Worm (Caenorhabditis elegans) whole organism, L4 larva: ENCODE results near the gene gcy-12.
A peak's percentile ranks its signal among the peaks of the same experiment; 100 is the strongest.

Experiments used
- D1046.2 ChIP-seq: fragments of 200-800 bp; sonication (Bioruptor generic); IDR thresholded peaks from 2 replicates; pipeline ENCODE4 v1.3.6; 2022; ENCODE audit warnings: missing genetic modification characterization, missing compliant biosample characterization
- F10B5.3 ChIP-seq: sonication (generic microtip); optimal IDR thresholded peaks from 2 replicates; lab custom pipeline; 2016; ENCODE audit warnings: mild to moderate bottlenecking, missing genetic modification characterization, missing compliant biosample characterization
- F49E8.2 ChIP-seq: sonication (generic microtip); optimal IDR thresholded peaks from 2 replicates; lab custom pipeline; 2016; ENCODE audit warnings: missing compliant biosample characterization, mild to moderate bottlenecking, missing genetic modification characterization, borderline replicate concordance
- T20F7.1 ChIP-seq: fragments of 200-800 bp; sonication (Bioruptor generic); optimal IDR thresholded peaks from 2 replicates; lab custom pipeline; 2018; ENCODE audit warnings: mild to moderate bottlenecking, missing genetic modification characterization, missing compliant biosample characterization
- Y48G9A.11 ChIP-seq: fragments of 200-800 bp; sonication (Bioruptor generic); IDR thresholded peaks from 2 replicates; pipeline ENCODE4 v1.3.6; 2022; ENCODE audit warnings: missing genetic modification reagents, missing genetic modification characterization, missing compliant biosample characterization
- ZK337.2 ChIP-seq: fragments of 200-800 bp; sonication (Bioruptor generic); IDR thresholded peaks from 2 replicates; pipeline ENCODE4 v1.3.6; 2022; ENCODE audit warnings: missing genetic modification reagents, missing genetic modification characterization, missing compliant biosample characterization
- ceh-20 ChIP-seq: fragments of 200-800 bp; sonication (Bioruptor generic); IDR thresholded peaks from 2 replicates; pipeline ENCODE4 v1.3.6; 2022; ENCODE audit warnings: missing genetic modification reagents, missing genetic modification characterization, missing compliant biosample characterization
- ceh-32 ChIP-seq: sonication (generic microtip); optimal IDR thresholded peaks from 2 replicates; lab custom pipeline; 2016; ENCODE audit warnings: mild to moderate bottlenecking, missing genetic modification characterization, missing compliant biosample characterization; ENCODE audit not compliant: poor library complexity
- ceh-62 ChIP-seq: sonication (generic microtip); optimal IDR thresholded peaks from 2 replicates; lab custom pipeline; 2017; ENCODE audit warnings: missing biosample characterization, missing genetic modification characterization
- ceh-82 ChIP-seq: sonication (generic microtip); optimal IDR thresholded peaks from 2 replicates; lab custom pipeline; 2017; ENCODE audit warnings: missing biosample characterization, missing genetic modification characterization
- daf-12 ChIP-seq: fragments of 150-350 bp; optimal IDR thresholded peaks from 2 replicates; lab custom pipeline; 2014; ENCODE audit warnings: missing biosample characterization, missing genetic modification reagents, missing genetic modification characterization
- daf-19 ChIP-seq: fragments of 200-800 bp; sonication (Bioruptor generic); conservative IDR thresholded peaks from 2 replicates; pipeline ENCODE4 v1.3.6; 2022; ENCODE audit warnings: missing genetic modification characterization, missing compliant biosample characterization
- daf-8 ChIP-seq: fragments of 200-800 bp; sonication (Bioruptor generic); IDR thresholded peaks from 2 replicates; pipeline ENCODE4 v1.3.6; 2022; ENCODE audit warnings: missing genetic modification characterization, missing compliant biosample characterization
- dmd-8 ChIP-seq: fragments of 200-800 bp; sonication (Bioruptor generic); IDR thresholded peaks from 2 replicates; pipeline ENCODE4 v1.3.6; 2022; ENCODE audit warnings: missing genetic modification characterization, missing compliant biosample characterization
- dpl-1 ChIP-seq: fragments of 150-350 bp; optimal IDR thresholded peaks from 2 replicates; lab custom pipeline; 2014; ENCODE audit warnings: missing biosample characterization, missing genetic modification reagents, missing genetic modification characterization
- dve-1 ChIP-seq: sonication (generic microtip); optimal IDR thresholded peaks from 2 replicates; lab custom pipeline; 2017; ENCODE audit warnings: antibody characterized with exemption, mild to moderate bottlenecking, missing genetic modification characterization, missing compliant biosample characterization; ENCODE audit not compliant: insufficient read depth
- egl-27 ChIP-seq: sonication (generic microtip); optimal IDR thresholded peaks from 3 replicates; lab custom pipeline; 2017; ENCODE audit warnings: missing biosample characterization, missing genetic modification reagents, missing genetic modification characterization
- fos-1 ChIP-seq: fragments of 150-350 bp; optimal IDR thresholded peaks from 2 replicates; lab custom pipeline; 2014; ENCODE audit warnings: missing biosample characterization, missing genetic modification characterization
- gei-8 ChIP-seq: fragments of 200-800 bp; sonication (Bioruptor generic); optimal IDR thresholded peaks from 2 replicates; lab custom pipeline; 2018; ENCODE audit warnings: mild to moderate bottlenecking, missing genetic modification characterization, missing compliant biosample characterization
- hif-1 ChIP-seq, 2 experiments: sonication (generic microtip); optimal IDR thresholded peaks; 2 replicates each; lab custom pipeline; 2016 to 2017; ENCODE audit warnings: missing compliant biosample characterization in 2 of 2, missing genetic modification characterization in 2 of 2, missing genetic modification reagents in 2 of 2, missing genotype in 2 of 2, mild to moderate bottlenecking in 1 of 2
- hlh-11 ChIP-seq: fragments of 200-800 bp; sonication (Bioruptor generic); optimal IDR thresholded peaks from 2 replicates; lab custom pipeline; 2018; ENCODE audit warnings: mild to moderate bottlenecking, missing genetic modification characterization, missing compliant biosample characterization
- hmg-1.1 ChIP-seq: fragments of 200-800 bp; sonication (Bioruptor generic); IDR thresholded peaks from 2 replicates; pipeline ENCODE4 v1.3.6; 2022; ENCODE audit warnings: missing genetic modification reagents, missing genetic modification characterization, missing compliant biosample characterization
- jun-1 ChIP-seq: fragments of 150-350 bp; optimal IDR thresholded peaks from 2 replicates; lab custom pipeline; 2014; ENCODE audit warnings: missing biosample characterization, missing genetic modification reagents, missing genetic modification characterization
- lin-38 ChIP-seq: fragments of 200-800 bp; sonication (Bioruptor generic); IDR thresholded peaks from 2 replicates; pipeline ENCODE4 v1.3.6; 2022; ENCODE audit warnings: missing genetic modification reagents, missing genetic modification characterization, missing compliant biosample characterization
- lir-3 ChIP-seq: sonication (generic microtip); optimal IDR thresholded peaks from 2 replicates; lab custom pipeline; 2016; ENCODE audit warnings: mild to moderate bottlenecking, missing genetic modification characterization, missing compliant biosample characterization
- madf-5 ChIP-seq, 2 experiments: fragments of 200-800 bp; sonication (Bioruptor generic); IDR thresholded peaks; 2 replicates each; pipeline ENCODE4 v1.3.6; 2022; ENCODE audit warnings: missing compliant biosample characterization in 2 of 2, missing genetic modification characterization in 2 of 2
- mdl-1 ChIP-seq, 2 experiments: fragments of 150-350 bp in 1 of 2; sonication (generic microtip) in 1 of 2; optimal IDR thresholded peaks; 2 replicates each; lab custom pipeline; 2014 to 2017; ENCODE audit warnings: missing biosample characterization in 2 of 2, missing genetic modification characterization in 2 of 2
- mep-1 ChIP-seq: fragments of 150-350 bp; sonication (generic microtip); optimal IDR thresholded peaks from 3 replicates; lab custom pipeline; 2014; ENCODE audit warnings: missing biosample characterization, missing genetic modification characterization
- mes-2 ChIP-seq: sonication (generic microtip); optimal IDR thresholded peaks from 2 replicates; lab custom pipeline; 2016; ENCODE audit warnings: missing genotype, mild to moderate bottlenecking, missing genetic modification characterization, missing compliant biosample characterization; ENCODE audit not compliant: poor library complexity, severe bottlenecking
- nhr-10 ChIP-seq: fragments of 150-350 bp; optimal IDR thresholded peaks from 2 replicates; lab custom pipeline; 2014; ENCODE audit warnings: missing biosample characterization, missing genetic modification characterization
- nhr-11 ChIP-seq: fragments of 150-350 bp; optimal IDR thresholded peaks from 2 replicates; lab custom pipeline; 2014; ENCODE audit warnings: missing biosample characterization, missing genetic modification characterization
- nhr-237 ChIP-seq: sonication (generic microtip); optimal IDR thresholded peaks from 2 replicates; lab custom pipeline; 2017; ENCODE audit warnings: missing biosample characterization, missing genetic modification characterization
- nhr-41 ChIP-seq: fragments of 200-800 bp; sonication (Bioruptor generic); IDR thresholded peaks from 2 replicates; pipeline ENCODE4 v1.3.6; 2022; ENCODE audit warnings: missing genetic modification reagents, missing genetic modification characterization, missing compliant biosample characterization
- nhr-6 ChIP-seq: fragments of 150-350 bp; optimal IDR thresholded peaks from 2 replicates; lab custom pipeline; 2014; ENCODE audit warnings: missing biosample characterization, missing genetic modification characterization
- nhr-76 ChIP-seq: fragments of 150-350 bp; optimal IDR thresholded peaks from 2 replicates; lab custom pipeline; 2014; ENCODE audit warnings: missing biosample characterization, missing genetic modification characterization
- nhr-77 ChIP-seq: fragments of 150-350 bp; optimal IDR thresholded peaks from 2 replicates; lab custom pipeline; 2014; ENCODE audit warnings: missing biosample characterization, missing genetic modification characterization
- php-3 ChIP-seq: fragments of 200-800 bp; sonication (Bioruptor generic); IDR thresholded peaks from 2 replicates; pipeline ENCODE4 v1.3.6; 2022; ENCODE audit warnings: missing genetic modification reagents, missing genetic modification characterization, missing compliant biosample characterization
- pqm-1 ChIP-seq: sonication (generic microtip); optimal IDR thresholded peaks from 2 replicates; lab custom pipeline; 2017; ENCODE audit warnings: missing biosample characterization, missing genetic modification characterization
- rbr-2 ChIP-seq: sonication (generic microtip); optimal IDR thresholded peaks from 2 replicates; lab custom pipeline; 2016; ENCODE audit warnings: missing genotype, missing genetic modification characterization, missing compliant biosample characterization
- sdz-12 ChIP-seq: fragments of 200-800 bp; sonication (Bioruptor generic); optimal IDR thresholded peaks from 2 replicates; lab custom pipeline; 2018; ENCODE audit warnings: mild to moderate bottlenecking, missing genetic modification characterization, missing compliant biosample characterization
- set-16 ChIP-seq: fragments of 200-800 bp; sonication (Bioruptor generic); IDR thresholded peaks from 2 replicates; pipeline ENCODE4 v1.3.6; 2022; ENCODE audit warnings: missing genetic modification reagents, missing genetic modification characterization, missing compliant biosample characterization
- skn-1 ChIP-seq: fragments of 150-350 bp; optimal IDR thresholded peaks from 2 replicates; lab custom pipeline; 2014; ENCODE audit warnings: missing biosample characterization, missing genetic modification characterization
- spr-1 ChIP-seq: sonication (generic microtip); optimal IDR thresholded peaks from 2 replicates; lab custom pipeline; 2016; ENCODE audit warnings: mild to moderate bottlenecking, missing genetic modification characterization, missing compliant biosample characterization
- tra-1 ChIP-seq: fragments of 200-800 bp; sonication (Bioruptor generic); IDR thresholded peaks from 2 replicates; pipeline ENCODE4 v1.3.6; 2022; ENCODE audit warnings: missing genetic modification reagents, missing genetic modification characterization, missing compliant biosample characterization
- unc-130 ChIP-seq: sonication (generic microtip); optimal IDR thresholded peaks from 2 replicates; lab custom pipeline; 2016; ENCODE audit warnings: missing genetic modification reagents, missing genetic modification characterization, missing compliant biosample characterization
- unc-39 ChIP-seq: sonication (generic microtip); optimal IDR thresholded peaks from 2 replicates; lab custom pipeline; 2017; ENCODE audit warnings: missing biosample characterization, missing genetic modification characterization
- zfp-3 ChIP-seq: fragments of 200-800 bp; sonication (Bioruptor generic); conservative IDR thresholded peaks from 2 replicates; pipeline ENCODE4 v1.3.6; 2022; ENCODE audit warnings: missing genetic modification reagents, missing genetic modification characterization, missing compliant biosample characterization
- zip-11 ChIP-seq: fragments of 200-800 bp; sonication (Bioruptor generic); IDR thresholded peaks from 2 replicates; pipeline ENCODE4 v1.3.6; 2022; ENCODE audit warnings: missing genetic modification characterization, missing compliant biosample characterization
- ztf-11 ChIP-seq: fragments of 150-350 bp; optimal IDR thresholded peaks from 2 replicates; lab custom pipeline; 2014; ENCODE audit warnings: missing biosample characterization, missing genetic modification characterization
- ztf-7 ChIP-seq: fragments of 150-350 bp; optimal IDR thresholded peaks from 2 replicates; lab custom pipeline; 2014; ENCODE audit warnings: missing biosample characterization, missing genetic modification characterization

gcy-12 gene

DNA sequence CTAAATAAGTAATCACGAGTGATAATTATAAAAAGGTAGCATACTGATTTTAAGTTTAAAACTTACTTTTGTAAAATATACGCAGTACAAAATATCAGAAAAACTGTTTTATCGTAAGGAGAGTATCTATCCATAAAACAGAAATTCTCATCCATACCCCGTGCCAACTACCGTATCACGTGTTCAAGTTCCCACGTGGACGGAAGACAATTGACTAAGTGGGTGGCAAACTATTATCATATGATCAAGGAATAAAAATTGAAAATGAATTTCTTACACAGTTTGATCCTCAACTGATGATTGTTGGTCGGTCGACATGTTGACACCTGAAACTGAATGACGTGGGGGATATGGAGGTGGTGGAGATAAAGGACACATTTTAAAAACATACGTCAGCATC, 29.7 kb upstream of the gcy-12 start, which contains the start of gene pmt-1 (continued):
- TF ChIP-seq unc-39: no peak
- peak; percentile 83 for TF ChIP-seq tra-1 (GFP tag; lab: Robert Waterston, UW)
- TF ChIP-seq nhr-76 (tag; lab: Kevin White, UChicago): no peak
- peak; percentile 11 for TF ChIP-seq T20F7.1 (GFP tag; lab: Kevin White, UChicago)
- TF ChIP-seq, all 104 proteins: peak for 12

DNA sequence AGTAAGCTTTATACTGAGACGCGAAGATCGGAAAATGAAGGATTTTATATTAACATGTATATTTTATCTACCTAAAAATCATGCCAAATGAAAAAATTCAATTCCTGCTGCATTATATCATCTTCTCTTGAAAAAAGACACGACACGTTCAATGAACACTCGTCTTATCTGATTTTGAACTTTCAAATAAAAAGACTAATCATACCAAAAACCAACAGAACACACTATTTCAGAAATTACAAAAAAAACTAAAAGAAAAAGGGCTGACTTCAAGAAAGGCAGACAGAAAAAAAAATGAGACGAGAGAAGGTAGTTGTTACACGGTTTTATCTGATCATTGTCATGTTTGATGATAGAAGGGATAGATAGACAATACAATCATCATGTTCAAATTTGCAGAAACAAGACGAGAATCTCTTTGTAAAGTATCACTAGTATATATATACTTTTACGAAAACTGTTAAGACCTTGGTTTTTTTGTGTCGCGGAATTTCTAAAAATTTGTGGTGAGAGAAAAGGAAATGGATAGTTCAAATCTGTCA, 29.0 kb upstream of the gcy-12 start:
- TF ChIP-seq ceh-82 (no peak), daf-12 (tag; lab: Kevin White, UChicago) (no peak), skn-1 (no peak), dpl-1 (no peak), daf-19 (GFP tag; lab: Robert Waterston, UW) (no peak), unc-130 (GFP tag; lab: Kevin White, UChicago) (no peak), nhr-77 (tag; lab: Kevin White, UChicago) (peak; percentile 16), lir-3 (tag; lab: Kevin White, UChicago) (no peak), nhr-6 (tag; lab: Kevin White, UChicago) (no peak), zip-11 (GFP tag; lab: Robert Waterston, UW) (no peak), set-16 (GFP tag; lab: Robert Waterston, UW) (no peak), egl-27 (tag; lab: Kevin White, UChicago) (no peak), hmg-1.1 (no peak), jun-1 (tag; lab: Kevin White, UChicago) (no peak), spr-1 (tag; lab: Kevin White, UChicago) (no peak), ZK337.2 (GFP tag; lab: Robert Waterston, UW) (no peak), dve-1 (tag; lab: Kevin White, UChicago) (peak; percentile 23), ztf-11 (tag; lab: Kevin White, UChicago) (no peak), nhr-10 (tag; lab: Kevin White, UChicago) (no peak), sdz-12 (GFP tag; lab: Kevin White, UChicago) (no peak), nhr-41 (GFP tag; lab: Robert Waterston, UW) (no peak), gei-8 (GFP tag; lab: Kevin White, UChicago) (no peak), lin-38 (GFP tag; lab: Robert Waterston, UW) (no peak), hlh-11 (no peak), fos-1 (tag; lab: Kevin White, UChicago) (no peak), hif-1 (tag; optimal IDR thresholded peaks at IDR 0.05; lab: Kevin White, UChicago) (no peak), ztf-7 (tag; lab: Kevin White, UChicago) (no peak), zfp-3 (GFP tag; lab: Robert Waterston, UW) (no peak), rbr-2 (tag; lab: Kevin White, UChicago) (no peak), ceh-32 (tag; lab: Kevin White, UChicago) (no peak), ceh-20 (no peak), madf-5 (GFP tag; IDR thresholded peaks at IDR 0.05; lab: Robert Waterston, UW) (no peak), php-3 (GFP tag; lab: Robert Waterston, UW) (no peak), mes-2 (tag; lab: Kevin White, UChicago) (no peak), nhr-11 (tag; lab: Kevin White, UChicago) (no peak), dmd-8 (GFP tag; lab: Robert Waterston, UW) (no peak), mep-1 (tag; lab: Kevin White, UChicago) (no peak), F10B5.3 (no peak), tra-1 (GFP tag; lab: Robert Waterston, UW) (0 out of 2 replicates have a peak, but pooled peaks have one; percentile 42), mdl-1 (tag; optimal IDR thresholded peaks at IDR 0.05; lab: Kevin White, UChicago) (no peak), D1046.2 (GFP tag; lab: Robert Waterston, UW) (no peak), pqm-1 (tag; lab: Kevin White, UChicago) (no peak), nhr-76 (tag; lab: Kevin White, UChicago) (peak; percentile 25), ceh-62 (no peak), daf-8 (GFP tag; lab: Robert Waterston, UW) (no peak), F49E8.2 (tag; lab: Kevin White, UChicago) (no peak), Y48G9A.11 (GFP tag; lab: Robert Waterston, UW) (no peak), nhr-237 (tag; lab: Kevin White, UChicago) (no peak)
